Fruit fly (Drosophila melanogaster) whole organism, embryonic: ENCODE data around the gene CG12056.

Experiments used
- Atf6 ChIP-seq: fragments of 200-800 bp; sonication (Bioruptor generic); IDR thresholded peaks from 2 replicates; pipeline ENCODE4 v1.3.6; 2022; ENCODE audit warnings: missing biosample characterization, missing genetic modification characterization
- CG10366 ChIP-seq: fragments of 200-800 bp; sonication (Bioruptor generic); IDR thresholded peaks from 2 replicates; pipeline ENCODE4 v1.3.6; 2022; ENCODE audit warnings: missing biosample characterization, missing genetic modification characterization
- CG10979 ChIP-seq: fragments of 200-800 bp; sonication (Bioruptor generic); optimal IDR thresholded peaks from 2 replicates; lab custom pipeline; 2018; ENCODE audit warnings: missing biosample characterization, mild to moderate bottlenecking, missing genetic modification characterization, moderate library complexity
- CG11085 ChIP-seq: fragments of 200-800 bp; sonication (Bioruptor generic); IDR thresholded peaks from 2 replicates; pipeline ENCODE4 v1.3.6; 2022; ENCODE audit warnings: missing biosample characterization, missing genetic modification characterization
- CG11093 ChIP-seq: fragments of 200-800 bp; sonication (Bioruptor generic); IDR thresholded peaks from 3 replicates; pipeline ENCODE4 v1.3.6; 2022; ENCODE audit warnings: missing biosample characterization, missing genetic modification characterization
- CG13424 ChIP-seq: fragments of 200-800 bp; sonication (Bioruptor generic); optimal IDR thresholded peaks from 2 replicates; lab custom pipeline; 2019; ENCODE audit warnings: missing biosample characterization, mild to moderate bottlenecking, missing genetic modification characterization, moderate library complexity
- CG14014 ChIP-seq: fragments of 200-800 bp; sonication (Bioruptor generic); IDR thresholded peaks from 2 replicates; pipeline ENCODE4 v1.3.6; 2022; ENCODE audit warnings: missing biosample characterization, missing genetic modification characterization
- CG17359 ChIP-seq: fragments of 200-800 bp; sonication (Bioruptor generic); optimal IDR thresholded peaks from 3 replicates; lab custom pipeline; 2018; ENCODE audit warnings: missing biosample characterization, mild to moderate bottlenecking, missing genetic modification characterization, moderate library complexity
- CG17385 ChIP-seq: fragments of 200-800 bp; sonication (Bioruptor generic); optimal IDR thresholded peaks from 3 replicates; lab custom pipeline; 2018; ENCODE audit warnings: missing biosample characterization, mild to moderate bottlenecking, missing genetic modification characterization
- CG17568 ChIP-seq: fragments of 200-800 bp; sonication (Bioruptor generic); optimal IDR thresholded peaks from 2 replicates; lab custom pipeline; 2018; ENCODE audit warnings: missing biosample characterization, mild to moderate bottlenecking, missing genetic modification characterization, moderate library complexity
- CG2120 ChIP-seq: fragments of 200-800 bp; sonication (Bioruptor generic); optimal IDR thresholded peaks from 3 replicates; lab custom pipeline; 2016; ENCODE audit warnings: missing biosample characterization, missing genetic modification characterization
- CG4360 ChIP-seq: fragments of 200-800 bp; sonication (Bioruptor generic); IDR thresholded peaks from 2 replicates; pipeline ENCODE4 v1.3.6; 2022; ENCODE audit warnings: missing biosample characterization, missing genetic modification characterization
- CG7271 ChIP-seq: fragments of 200-800 bp; sonication (Bioruptor generic); optimal IDR thresholded peaks from 2 replicates; lab custom pipeline; 2018; ENCODE audit warnings: missing biosample characterization, mild to moderate bottlenecking, missing genetic modification characterization, moderate library complexity
- CG7357 ChIP-seq: fragments of 200-800 bp; sonication (Bioruptor generic); IDR thresholded peaks from 3 replicates; pipeline ENCODE4 v1.3.6; 2022; ENCODE audit warnings: missing biosample characterization, missing genetic modification characterization
- CG7556 ChIP-seq: fragments of 200-800 bp; sonication (Bioruptor generic); optimal IDR thresholded peaks from 2 replicates; lab custom pipeline; 2017; ENCODE audit warnings: missing biosample characterization, mild to moderate bottlenecking, missing genetic modification characterization
- Camta ChIP-seq: fragments of 200-800 bp; sonication (Bioruptor generic); optimal IDR thresholded peaks from 2 replicates; lab custom pipeline; 2016; ENCODE audit warnings: missing biosample characterization, missing genetic modification characterization
- CoRest ChIP-seq: fragments of 200-800 bp; sonication (Bioruptor generic); optimal IDR thresholded peaks from 3 replicates; lab custom pipeline; 2018; ENCODE audit warnings: missing biosample characterization, mild to moderate bottlenecking, missing genetic modification characterization, moderate library complexity
- Dip2 ChIP-seq: fragments of 200-800 bp; sonication (Bioruptor generic); IDR thresholded peaks from 2 replicates; pipeline ENCODE4 v1.3.6; 2022; ENCODE audit warnings: missing biosample characterization, missing genetic modification characterization
- E2f1 ChIP-seq: fragments of 200-800 bp; sonication (Bioruptor generic); IDR thresholded peaks from 2 replicates; pipeline ENCODE4 v1.3.6; 2022; ENCODE audit warnings: missing biosample characterization, missing genetic modification characterization
- Elba2 ChIP-seq: fragments of 200-800 bp; sonication (Bioruptor generic); optimal IDR thresholded peaks from 3 replicates; lab custom pipeline; 2016; ENCODE audit warnings: missing biosample characterization, missing genetic modification characterization
- H2.0 ChIP-seq: fragments of 200-800 bp; sonication (Bioruptor generic); IDR thresholded peaks from 2 replicates; pipeline ENCODE4 v1.3.6; 2022; ENCODE audit warnings: missing biosample characterization, missing genetic modification characterization
- HLH54F ChIP-seq: fragments of 200-800 bp; sonication (Bioruptor generic); optimal IDR thresholded peaks from 3 replicates; lab custom pipeline; 2016; ENCODE audit warnings: missing biosample characterization, missing genetic modification characterization
- HmgZ ChIP-seq: fragments of 200-800 bp; sonication (Bioruptor generic); optimal IDR thresholded peaks from 2 replicates; lab custom pipeline; 2018; ENCODE audit warnings: missing biosample characterization, mild to moderate bottlenecking, missing genetic modification characterization
- Hr51 ChIP-seq, 2 experiments: fragments of 200-800 bp; sonication (Bioruptor generic); optimal IDR thresholded peaks; 2 replicates in 1 of 2; 3 replicates in 1 of 2; lab custom pipeline; 2016 to 2018; ENCODE audit warnings: missing biosample characterization in 2 of 2, missing genetic modification characterization in 2 of 2, mild to moderate bottlenecking in 1 of 2, moderate library complexity in 1 of 2
- Med ChIP-seq: fragments of 200-800 bp; sonication (Bioruptor generic); peaks from one replicate; lab custom pipeline; 2016; ENCODE audit warnings: missing biosample characterization, missing genetic modification characterization, mild to moderate bottlenecking, inconsistent platforms, moderate library complexity
- Meics ChIP-seq: fragments of 200-800 bp; sonication (Bioruptor generic); optimal IDR thresholded peaks from 2 replicates; lab custom pipeline; 2017; ENCODE audit warnings: missing biosample characterization, mild to moderate bottlenecking, missing genetic modification characterization
- Mes4 ChIP-seq: fragments of 200-800 bp; sonication (Bioruptor generic); optimal IDR thresholded peaks from 2 replicates; lab custom pipeline; 2016; ENCODE audit warnings: missing biosample characterization, missing genetic modification characterization
- Mrtf ChIP-seq: fragments of 200-800 bp; sonication (Bioruptor generic); IDR thresholded peaks from 3 replicates; pipeline ENCODE4 v1.3.6; 2022; ENCODE audit warnings: missing biosample characterization, missing genetic modification characterization
- Myb ChIP-seq: fragments of 200-800 bp; sonication (Bioruptor generic); optimal IDR thresholded peaks from 2 replicates; lab custom pipeline; 2016; ENCODE audit warnings: missing biosample characterization, missing genetic modification characterization
- NC2α ChIP-seq: fragments of 200-800 bp; sonication (Bioruptor generic); optimal IDR thresholded peaks from 2 replicates; lab custom pipeline; 2016; ENCODE audit warnings: missing biosample characterization, missing genetic modification characterization
- Oaz ChIP-seq: fragments of 200-800 bp; sonication (Bioruptor generic); IDR thresholded peaks from 2 replicates; pipeline ENCODE4 v1.3.6; 2022; ENCODE audit warnings: missing biosample characterization, missing genetic modification characterization
- Tbp ChIP-seq: fragments of >200 bp; optimal IDR thresholded peaks from 2 replicates; lab custom pipeline; 2018; ENCODE audit warnings: missing biosample characterization, missing genetic modification characterization
- Xbp1 ChIP-seq: fragments of 200-800 bp; sonication (Bioruptor generic); optimal IDR thresholded peaks from 3 replicates; lab custom pipeline; 2016; ENCODE audit warnings: missing biosample characterization, mild to moderate bottlenecking, missing genetic modification characterization
- al ChIP-seq: fragments of 200-800 bp; sonication (Bioruptor generic); IDR thresholded peaks from 2 replicates; pipeline ENCODE4 v1.3.6; 2022; ENCODE audit warnings: missing biosample characterization, missing genetic modification characterization
- ash1 ChIP-seq: fragments of 200-800 bp; sonication (Bioruptor generic); optimal IDR thresholded peaks from 2 replicates; lab custom pipeline; 2018; ENCODE audit warnings: missing biosample characterization, mild to moderate bottlenecking, missing genetic modification characterization
- chn ChIP-seq: fragments of 200-800 bp; sonication (Bioruptor generic); optimal IDR thresholded peaks from 2 replicates; lab custom pipeline; 2016; ENCODE audit warnings: missing biosample characterization, missing genetic modification characterization
- croc ChIP-seq: fragments of 200-800 bp; sonication (Bioruptor generic); conservative IDR thresholded peaks from 3 replicates; pipeline ENCODE4 v1.3.6; 2022; ENCODE audit warnings: missing biosample characterization, missing genetic modification characterization
- exex ChIP-seq: fragments of 200-800 bp; sonication (Bioruptor generic); optimal IDR thresholded peaks from 4 replicates; lab custom pipeline; 2018; ENCODE audit warnings: missing biosample characterization, mild to moderate bottlenecking, missing genetic modification characterization, moderate library complexity
- fd96Cb ChIP-seq: fragments of 200-800 bp; sonication (Bioruptor generic); optimal IDR thresholded peaks from 2 replicates; lab custom pipeline; 2018; ENCODE audit warnings: missing biosample characterization, mild to moderate bottlenecking, missing genetic modification characterization, moderate library complexity
- her ChIP-seq: fragments of 200-800 bp; sonication (Bioruptor generic); optimal IDR thresholded peaks from 2 replicates; lab custom pipeline; 2016; ENCODE audit warnings: missing biosample characterization, missing genetic modification characterization
- inv ChIP-seq: fragments of 200-800 bp; sonication (Bioruptor generic); IDR thresholded peaks from 2 replicates; pipeline ENCODE4 v1.3.6; 2022; ENCODE audit warnings: missing biosample characterization, missing genetic modification characterization; ENCODE audit not compliant: partially characterized antibody
- kni ChIP-seq: fragments of 200-800 bp; sonication (Bioruptor generic); optimal IDR thresholded peaks from 3 replicates; lab custom pipeline; 2017; ENCODE audit warnings: mild to moderate bottlenecking, missing biosample characterization, missing genetic modification reagents, missing genetic modification characterization
- pzg ChIP-seq: fragments of 200-800 bp; sonication (Bioruptor generic); optimal IDR thresholded peaks from 3 replicates; lab custom pipeline; 2018; ENCODE audit warnings: missing biosample characterization, mild to moderate bottlenecking, missing genetic modification characterization, moderate library complexity
- scrt ChIP-seq: fragments of 200-800 bp; sonication (Bioruptor generic); optimal IDR thresholded peaks from 2 replicates; lab custom pipeline; 2018; ENCODE audit warnings: missing biosample characterization, mild to moderate bottlenecking, missing genetic modification characterization, moderate library complexity
- slbo ChIP-seq: fragments of 200-800 bp; sonication (Bioruptor generic); IDR thresholded peaks from 2 replicates; pipeline ENCODE4 v1.3.6; 2022; ENCODE audit warnings: missing biosample characterization, missing genetic modification characterization
- sug ChIP-seq: fragments of 200-800 bp; optimal IDR thresholded peaks from 2 replicates; lab custom pipeline; 2019; ENCODE audit warnings: missing biosample characterization, mild to moderate bottlenecking, missing genetic modification characterization, moderate library complexity
- zfh2 ChIP-seq: fragments of 200-800 bp; sonication (Bioruptor generic); optimal IDR thresholded peaks from 2 replicates; lab custom pipeline; 2016; ENCODE audit warnings: missing biosample characterization, missing genetic modification characterization

CG12056 gene

dm6 chrX:9193604-9194003 is 1.1 kb downstream of the CG12056 start, which contains the start of gene CG12106 (continued):
- no peak for TF ChIP-seq Dip2 (GFP tag; lab: Robert Waterston, UW)
- TF ChIP-seq Myb (GFP tag; lab: Kevin White, UChicago): peak; percentile 44
- TF ChIP-seq H2.0 (GFP tag; lab: Robert Waterston, UW): no peak; the same call in 1 of the 2 replicates
- peak; percentile 74 for TF ChIP-seq CG2120
- no peak; the same call in 2 of the 3 replicates for TF ChIP-seq croc
- TF ChIP-seq Atf6: 0 out of 2 replicates have a peak, but pooled peaks have one; percentile 29
- TF ChIP-seq Oaz (GFP tag; lab: Robert Waterston, UW): peak; percentile 42; the same call in 1 of the 2 replicates
- TF ChIP-seq scrt (GFP tag; lab: Kevin White, UChicago): no peak
- no peak for TF ChIP-seq Mes4
- TF ChIP-seq fd96Cb (tag; lab: Kevin White, UChicago): peak; percentile 37
- peak; percentile 32; the same call in 1 of the 3 replicates for TF ChIP-seq CG7357 (GFP tag; lab: Robert Waterston, UW)
- TF ChIP-seq Tbp (GFP tag; lab: Kevin White, UChicago): no peak
- TF ChIP-seq Camta (GFP tag; lab: Kevin White, UChicago): no peak
- TF ChIP-seq CG13424 (tag; lab: Kevin White, UChicago): peak; percentile 67
- no peak for TF ChIP-seq CG7271 (tag; lab: Kevin White, UChicago)
- TF ChIP-seq pzg (GFP tag; lab: Kevin White, UChicago): peak; percentile 30
- TF ChIP-seq chn: peak; percentile 19
- no peak for TF ChIP-seq CG11093 (GFP tag; lab: Robert Waterston, UW)
- TF ChIP-seq Meics (GFP tag; lab: Kevin White, UChicago): peak; percentile 46
- no peak for TF ChIP-seq her (GFP tag; lab: Kevin White, UChicago)
- TF ChIP-seq CG4360: peak; percentile 62; the same call in 1 of the 2 replicates
- TF ChIP-seq Hr51 (GFP tag; optimal IDR thresholded peaks at IDR 0.05; lab: Kevin White, UChicago): peak in 1 of 2 experiments; percentile 48
- TF ChIP-seq Elba2 (GFP tag; lab: Kevin White, UChicago): no peak
- peak; percentile 36 for TF ChIP-seq HLH54F (GFP tag; lab: Kevin White, UChicago)
- no peak for TF ChIP-seq CG7556
- peak; percentile 43 for TF ChIP-seq kni (GFP tag; lab: Kevin White, UChicago)
- peak; percentile 40 for TF ChIP-seq E2f1
- TF ChIP-seq CG10366: peak; percentile 36; the same call in 1 of the 2 replicates
- peak; percentile 16 for TF ChIP-seq CG10979
- TF ChIP-seq inv (GFP tag; lab: Robert Waterston, UW): no peak
- peak; percentile 63 for TF ChIP-seq CoRest (tag; lab: Kevin White, UChicago)
- TF ChIP-seq NC2α: no peak
- TF ChIP-seq sug (tag; lab: Kevin White, UChicago): peak; percentile 56
- TF ChIP-seq zfh2 (GFP tag; lab: Kevin White, UChicago): peak; percentile 56
- peak; percentile 72 for TF ChIP-seq slbo (GFP tag; lab: Robert Waterston, UW)
- TF ChIP-seq Med (GFP tag; lab: Kevin White, UChicago): peak; percentile 87
- peak; percentile 24; the same call in 1 of the 3 replicates for TF ChIP-seq Mrtf (GFP tag; lab: Robert Waterston, UW)
- TF ChIP-seq CG17359 (tag; lab: Kevin White, UChicago): peak; percentile 27
- TF ChIP-seq exex (tag; lab: Kevin White, UChicago): peak; percentile 28
- no peak for TF ChIP-seq CG17568 (GFP tag; lab: Kevin White, UChicago)
- peak; percentile 50 for TF ChIP-seq CG17385 (GFP tag; lab: Kevin White, UChicago)
- peak; percentile 3 for TF ChIP-seq HmgZ (tag; lab: Kevin White, UChicago)
- no peak for TF ChIP-seq ash1 (GFP tag; lab: Kevin White, UChicago)
- peak; percentile 7; the same call in 1 of the 2 replicates for TF ChIP-seq al (GFP tag; lab: Robert Waterston, UW)
- TF ChIP-seq CG11085 (GFP tag; lab: Robert Waterston, UW): no peak
- TF ChIP-seq Xbp1 (GFP tag; lab: Kevin White, UChicago): peak; percentile 49
- 0 out of 2 replicates have a peak, but pooled peaks have one; percentile 36 for TF ChIP-seq CG14014
